Worm (Caenorhabditis elegans) whole organism, young adult: ENCODE results near the gene T10C6.16.

ENCODE experiments used
- B0035.1 ChIP-seq: sonication (generic microtip); optimal IDR thresholded peaks from 2 replicates; lab custom pipeline; 2016; ENCODE audit warnings: missing genetic modification characterization, mild to moderate bottlenecking, missing compliant biosample characterization, missing genotype, missing genetic modification reagents
- C06A6.2 ChIP-seq: fragments of 200-800 bp; sonication (Bioruptor generic); conservative IDR thresholded peaks from 2 replicates; pipeline ENCODE4 v1.3.6; 2022; ENCODE audit warnings: missing genetic modification characterization, missing compliant biosample characterization
- D2030.7 ChIP-seq: fragments of 200-800 bp; sonication (Bioruptor generic); IDR thresholded peaks from 2 replicates; pipeline ENCODE4 v1.3.6; 2022; ENCODE audit warnings: missing genetic modification reagents, missing genetic modification characterization, missing compliant biosample characterization
- F57A8.1 ChIP-seq: fragments of 200-800 bp; sonication (Bioruptor generic); optimal IDR thresholded peaks from 2 replicates; lab custom pipeline; 2018; ENCODE audit warnings: mild to moderate bottlenecking, missing genetic modification characterization, moderate library complexity, missing compliant biosample characterization
- F57C9.4 ChIP-seq: sonication (generic microtip); optimal IDR thresholded peaks from 2 replicates; lab custom pipeline; 2017; ENCODE audit warnings: mild to moderate bottlenecking, missing genetic modification characterization, missing compliant biosample characterization
- T26A5.8 ChIP-seq: sonication (generic microtip); optimal IDR thresholded peaks from 2 replicates; lab custom pipeline; 2016; ENCODE audit warnings: missing genetic modification characterization, missing compliant biosample characterization
- aptf-2 ChIP-seq: fragments of 200-800 bp; sonication (Bioruptor generic); conservative IDR thresholded peaks from 2 replicates; pipeline ENCODE4 v1.3.6; 2022; ENCODE audit warnings: missing genetic modification reagents, missing genetic modification characterization, missing compliant biosample characterization
- aptf-3 ChIP-seq: fragments of 200-800 bp; sonication (Bioruptor generic); IDR thresholded peaks from 2 replicates; pipeline ENCODE4 v1.3.6; 2022; ENCODE audit warnings: missing genetic modification characterization, missing compliant biosample characterization
- atf-7 ChIP-seq: sonication (generic microtip); optimal IDR thresholded peaks from 2 replicates; lab custom pipeline; 2017; ENCODE audit warnings: mild to moderate bottlenecking, missing genetic modification characterization, missing compliant biosample characterization
- athp-1 ChIP-seq: sonication (generic microtip); optimal IDR thresholded peaks from 2 replicates; lab custom pipeline; 2017; ENCODE audit warnings: mild to moderate bottlenecking, missing genetic modification characterization, missing compliant biosample characterization
- attf-6 ChIP-seq: fragments of 200-800 bp; sonication (Bioruptor generic); IDR thresholded peaks from 2 replicates; pipeline ENCODE4 v1.3.6; 2022; ENCODE audit warnings: missing genetic modification reagents, missing genetic modification characterization, missing compliant biosample characterization
- ceh-100 ChIP-seq: fragments of 200-800 bp; sonication (Bioruptor generic); IDR thresholded peaks from 2 replicates; pipeline ENCODE4 v1.3.6; 2022; ENCODE audit warnings: missing genetic modification reagents, missing genetic modification characterization, missing compliant biosample characterization
- ceh-91 ChIP-seq: fragments of 200-800 bp; sonication (Bioruptor generic); IDR thresholded peaks from 2 replicates; pipeline ENCODE4 v1.3.6; 2022; ENCODE audit warnings: missing genetic modification reagents, missing genetic modification characterization, missing compliant biosample characterization
- dpl-1 ChIP-seq: fragments of 150-350 bp; optimal IDR thresholded peaks from 2 replicates; lab custom pipeline; 2014; ENCODE audit warnings: missing biosample characterization, missing genetic modification reagents, missing genetic modification characterization
- efl-1 ChIP-seq: fragments of 150-350 bp; optimal IDR thresholded peaks from 2 replicates; lab custom pipeline; 2014; ENCODE audit warnings: missing biosample characterization, missing genetic modification reagents, missing genetic modification characterization
- ekl-4 ChIP-seq: fragments of 200-800 bp; sonication (Bioruptor generic); IDR thresholded peaks from 2 replicates; pipeline ENCODE4 v1.3.6; 2022; ENCODE audit warnings: missing genetic modification reagents, missing genetic modification characterization, missing compliant biosample characterization
- ets-4 ChIP-seq: fragments of 200-800 bp; sonication (Bioruptor generic); optimal IDR thresholded peaks from 2 replicates; lab custom pipeline; 2018; ENCODE audit warnings: mild to moderate bottlenecking, missing genetic modification characterization, missing compliant biosample characterization
- hlh-26 ChIP-seq: fragments of 200-800 bp; sonication (Bioruptor generic); conservative IDR thresholded peaks from 2 replicates; pipeline ENCODE4 v1.3.6; 2022; ENCODE audit warnings: missing genetic modification reagents, missing genetic modification characterization, missing compliant biosample characterization
- hsf-1 ChIP-seq: fragments of 200-800 bp; sonication (Bioruptor generic); IDR thresholded peaks from 2 replicates; pipeline ENCODE4 v1.3.6; 2022; ENCODE audit warnings: missing genetic modification reagents, missing genetic modification characterization, missing compliant biosample characterization
- let-526 ChIP-seq: fragments of 200-800 bp; sonication (Bioruptor generic); IDR thresholded peaks from 2 replicates; pipeline ENCODE4 v1.3.6; 2022; ENCODE audit warnings: missing genetic modification reagents, missing genetic modification characterization, missing compliant biosample characterization
- lin-54 ChIP-seq: fragments of 200-800 bp; sonication (Bioruptor generic); optimal IDR thresholded peaks from 2 replicates; lab custom pipeline; 2018; ENCODE audit warnings: mild to moderate bottlenecking, missing genetic modification characterization, missing compliant biosample characterization
- lir-1 ChIP-seq: fragments of 200-800 bp; sonication (Bioruptor generic); conservative IDR thresholded peaks from 2 replicates; pipeline ENCODE4 v1.3.6; 2022; ENCODE audit warnings: missing genetic modification reagents, missing genetic modification characterization, missing compliant biosample characterization
- lsl-1 ChIP-seq: fragments of 200-800 bp; sonication (Bioruptor generic); optimal IDR thresholded peaks from 2 replicates; lab custom pipeline; 2018; ENCODE audit warnings: mild to moderate bottlenecking, missing genetic modification characterization, moderate library complexity, missing compliant biosample characterization
- lsy-27 ChIP-seq: sonication (generic microtip); optimal IDR thresholded peaks from 2 replicates; lab custom pipeline; 2017; ENCODE audit warnings: missing genetic modification characterization, mild to moderate bottlenecking, missing compliant biosample characterization, antibody characterized with exemption, missing genotype, borderline replicate concordance; ENCODE audit not compliant: insufficient read depth
- madf-10 ChIP-seq: sonication (generic microtip); optimal IDR thresholded peaks from 2 replicates; lab custom pipeline; 2016; ENCODE audit warnings: mild to moderate bottlenecking, missing genetic modification characterization, missing compliant biosample characterization
- madf-3 ChIP-seq: fragments of 200-800 bp; sonication (Bioruptor generic); IDR thresholded peaks from 2 replicates; pipeline ENCODE4 v1.3.6; 2022; ENCODE audit warnings: missing genetic modification reagents, missing genetic modification characterization, missing compliant biosample characterization
- madf-6 ChIP-seq: fragments of 200-800 bp; sonication (Bioruptor generic); IDR thresholded peaks from 2 replicates; pipeline ENCODE4 v1.3.6; 2022; ENCODE audit warnings: missing genetic modification reagents, missing genetic modification characterization, missing compliant biosample characterization
- madf-8 ChIP-seq: fragments of 200-800 bp; sonication (Bioruptor generic); conservative IDR thresholded peaks from 2 replicates; pipeline ENCODE4 v1.3.6; 2022; ENCODE audit warnings: missing genetic modification reagents, missing genetic modification characterization, missing compliant biosample characterization
- mel-28 ChIP-seq: sonication (generic microtip); optimal IDR thresholded peaks from 2 replicates; lab custom pipeline; 2016; ENCODE audit warnings: borderline replicate concordance, mild to moderate bottlenecking, missing genetic modification characterization, missing compliant biosample characterization
- nfya-1 ChIP-seq: sonication (generic microtip); optimal IDR thresholded peaks from 2 replicates; lab custom pipeline; 2017; ENCODE audit warnings: antibody characterized with exemption, missing compliant biosample characterization, missing genetic modification characterization, borderline replicate concordance; ENCODE audit not compliant: insufficient read depth
- nfya-2 ChIP-seq: fragments of 200-800 bp; sonication (Bioruptor generic); IDR thresholded peaks from 2 replicates; pipeline ENCODE4 v1.3.6; 2022; ENCODE audit warnings: missing genetic modification reagents, missing genetic modification characterization, missing compliant biosample characterization
- pha-4 ChIP-seq: fragments of 150-350 bp; sonication (generic microtip); optimal IDR thresholded peaks from 2 replicates; lab custom pipeline; 2014; ENCODE audit warnings: missing biosample characterization, missing genetic modification reagents, missing genetic modification characterization
- snpc-1.3 ChIP-seq: sonication (generic microtip); optimal IDR thresholded peaks from 2 replicates; lab custom pipeline; 2017; ENCODE audit warnings: missing genetic modification characterization, mild to moderate bottlenecking, missing compliant biosample characterization, antibody characterized with exemption, moderate library complexity, missing genotype, missing genetic modification reagents; ENCODE audit not compliant: insufficient read depth
- snpc-4 ChIP-seq, 5 experiments: fragments of 150-350 bp in 1 of 5; sonication (generic microtip) in 4 of 5; optimal IDR thresholded peaks; 2 replicates each; lab custom pipeline; 2014 to 2018; ENCODE audit warnings: missing genetic modification characterization in 5 of 5, missing biosample characterization in 3 of 5, antibody characterized with exemption in 2 of 5, mild to moderate bottlenecking in 2 of 5, missing compliant biosample characterization in 2 of 5, missing genotype in 2 of 5, moderate library complexity in 2 of 5, missing genetic modification reagents in 1 of 5
- somi-1 ChIP-seq: fragments of 200-800 bp; sonication (Bioruptor generic); optimal IDR thresholded peaks from 2 replicates; lab custom pipeline; 2018; ENCODE audit warnings: mild to moderate bottlenecking, missing genetic modification characterization, missing compliant biosample characterization
- tbx-9 ChIP-seq: sonication (generic microtip); optimal IDR thresholded peaks from 2 replicates; lab custom pipeline; 2016; ENCODE audit warnings: borderline replicate concordance, missing genetic modification characterization, inconsistent platforms, missing compliant biosample characterization
- tlf-1 ChIP-seq: fragments of 200-800 bp; sonication (Bioruptor generic); optimal IDR thresholded peaks from 2 replicates; lab custom pipeline; 2018; ENCODE audit warnings: mild to moderate bottlenecking, missing genetic modification characterization, missing compliant biosample characterization
- xnd-1 ChIP-seq: sonication (generic microtip); optimal IDR thresholded peaks from 2 replicates; lab custom pipeline; 2016; ENCODE audit warnings: missing genotype, missing genetic modification reagents, missing genetic modification characterization, missing compliant biosample characterization
- zfh-2 ChIP-seq: fragments of 200-800 bp; sonication (Bioruptor generic); conservative IDR thresholded peaks from 2 replicates; pipeline ENCODE4 v1.3.6; 2022; ENCODE audit warnings: missing genetic modification reagents, missing genetic modification characterization, missing compliant biosample characterization
- ztf-3 ChIP-seq: fragments of 200-800 bp; sonication (Bioruptor generic); optimal IDR thresholded peaks from 2 replicates; lab custom pipeline; 2018; ENCODE audit warnings: mild to moderate bottlenecking, missing genetic modification characterization, missing compliant biosample characterization

T10C6.16 gene

ce11 chrV:16033491-16033890 lies 686 bp upstream of the T10C6.16 start:
- TF ChIP-seq tbx-9, result no peak
- TF ChIP-seq aptf-2 (GFP tag; lab: Robert Waterston, UW), result peak; percentile 99
- no peak for TF ChIP-seq ceh-91
- TF ChIP-seq zfh-2, result 0 out of 2 replicates have a peak, but pooled peaks have one; percentile 39
- peak; percentile 86 for TF ChIP-seq madf-6 (GFP tag; lab: Robert Waterston, UW)
- no peak for TF ChIP-seq snpc-1.3 (tag; lab: Kevin White, UChicago)
- peak; percentile 56; the same call in 1 of the 2 replicates for TF ChIP-seq madf-8 (GFP tag; lab: Robert Waterston, UW)
- TF ChIP-seq aptf-3 (GFP tag; lab: Robert Waterston, UW), result peak; percentile 97
- TF ChIP-seq C06A6.2 (GFP tag; lab: Robert Waterston, UW), result no peak
- TF ChIP-seq, all 124 proteins: peak for 5

ce11 chrV:16031571-16031970 lies 1.2 kb downstream of the T10C6.16 start, which contains the start of gene T10C6.7:
TSS of gene T10C6.7 (minus strand) at chrV:16031713.
- no peak for TF ChIP-seq lsy-27 (tag; lab: Kevin White, UChicago)
- peak; percentile 39; the same call in 1 of the 2 replicates for TF ChIP-seq madf-3 (GFP tag; lab: Robert Waterston, UW)
- no peak for TF ChIP-seq F57A8.1 (GFP tag; lab: Kevin White, UChicago)
- TF ChIP-seq T26A5.8 (tag; lab: Kevin White, UChicago), result no peak
- TF ChIP-seq aptf-2 (GFP tag; lab: Robert Waterston, UW), result peak; percentile 100
- peak; percentile 98 for TF ChIP-seq aptf-3 (GFP tag; lab: Robert Waterston, UW)
- peak; percentile 7 for TF ChIP-seq xnd-1 (tag; lab: Kevin White, UChicago)
- no peak for TF ChIP-seq ceh-100 (GFP tag; lab: Robert Waterston, UW)
- TF ChIP-seq ets-4, result no peak
- peak; percentile 34 for TF ChIP-seq efl-1
- TF ChIP-seq madf-8 (GFP tag; lab: Robert Waterston, UW), result peak; percentile 69
- TF ChIP-seq lir-1 (GFP tag; lab: Robert Waterston, UW), result 0 out of 2 replicates have a peak, but pooled peaks have one; percentile 10
- no peak for TF ChIP-seq ztf-3 (GFP tag; lab: Kevin White, UChicago)
- TF ChIP-seq mel-28, result no peak
- TF ChIP-seq D2030.7 (GFP tag; lab: Robert Waterston, UW), result peak; percentile 18; the same call in 1 of the 2 replicates
- peak; percentile 87 for TF ChIP-seq madf-6 (GFP tag; lab: Robert Waterston, UW)

- TF ChIP-seq aptf-2 (GFP tag; lab: Robert Waterston, UW), result peak; percentile 92
- no peak for TF ChIP-seq madf-6 (GFP tag; lab: Robert Waterston, UW)
- TF ChIP-seq, all 124 proteins: peak for 1
Measured at ce11 chrV:16029237-16029636, 3.6 kb downstream of the T10C6.16 start.

- TF ChIP-seq lin-54, result no peak
- TF ChIP-seq zfh-2, result peak; percentile 51
- TF ChIP-seq xnd-1 (tag; lab: Kevin White, UChicago), result no peak
Measured at ce11 chrV:16024917-16025316, 7.9 kb downstream of the T10C6.16 start.

- TF ChIP-seq ekl-4 (GFP tag; lab: Robert Waterston, UW) (peak; percentile 54; the same call in 1 of the 2 replicates), athp-1 (tag; lab: Kevin White, UChicago) (no peak), snpc-4 (GFP tag; optimal IDR thresholded peaks at IDR 0.05; lab: Kevin White, UChicago) (no peak), snpc-4 (tag; optimal IDR thresholded peaks at IDR 0.05; lab: Kevin White, UChicago) (peak in 2 of 4 experiments; percentile 24 to 35), hsf-1 (GFP tag; lab: Robert Waterston, UW) (no peak), somi-1 (no peak), dpl-1 (GFP tag; lab: Kevin White, UChicago) (no peak), attf-6 (GFP tag; lab: Robert Waterston, UW) (no peak), B0035.1 (tag; lab: Kevin White, UChicago) (no peak), madf-10 (tag; lab: Kevin White, UChicago) (no peak), zfh-2 (no peak), lsl-1 (peak; percentile 88), nfya-2 (GFP tag; lab: Robert Waterston, UW) (no peak), tlf-1 (no peak), let-526 (no peak), pha-4 (no peak), nfya-1 (no peak), F57C9.4 (tag; lab: Kevin White, UChicago) (no peak), atf-7 (tag; lab: Kevin White, UChicago) (no peak), hlh-26 (GFP tag; lab: Robert Waterston, UW) (no peak)
Measured at ce11 chrV:16024300-16024699, 8.5 kb downstream of the T10C6.16 start, which contains the start of gene T10C6.6. TSS of gene T10C6.6 (plus strand) at chrV:16024326.
